Worm (Caenorhabditis elegans): Measurements from ENCODE around the gene Y51H4A.8.

ce11 chrIV:16602676-16603075, 24.3 kb upstream of the Y51H4A.8 start, which contains the start of gene col-137:
- TF ChIP-seq ztf-16 (tag; optimal IDR thresholded peaks at IDR 0.05), result no peak
- no peak for TF ChIP-seq ttx-3 (tag; optimal IDR thresholded peaks at IDR 0.05)
- no peak for TF ChIP-seq mec-3 (tag; optimal IDR thresholded peaks at IDR 0.05; ENCODE audit: borderline replicate concordance)
- TF ChIP-seq fax-1 (tag; optimal IDR thresholded peaks at IDR 0.05), result no peak
- TF ChIP-seq zip-5 (tag; optimal IDR thresholded peaks at IDR 0.05), result no peak
- TF ChIP-seq nhr-11 (tag; optimal IDR thresholded peaks at IDR 0.05), result no peak
- TF ChIP-seq nfya-1 (tag; optimal IDR thresholded peaks at IDR 0.05), result no peak

Measured in whole organism, late embryonic.